Fruit fly (Drosophila melanogaster) whole organism, embryonic: Measurements from ENCODE around the gene p23.
A peak's percentile ranks its signal among the peaks of the same experiment; 100 is the strongest.

Experiments
- Abd-B ChIP-seq: fragments of 200-800 bp; sonication (Bioruptor generic); optimal IDR thresholded peaks from 2 replicates; lab custom pipeline; 2018; ENCODE audit warnings: missing biosample characterization, mild to moderate bottlenecking, missing genetic modification characterization, moderate library complexity
- CG1024 ChIP-seq: fragments of 200-800 bp; sonication (Bioruptor generic); IDR thresholded peaks from 2 replicates; pipeline ENCODE4 v1.3.6; 2022; ENCODE audit warnings: missing biosample characterization, missing genetic modification characterization
- CG10321 ChIP-seq: fragments of 200-800 bp; sonication (Bioruptor generic); IDR thresholded peaks from 2 replicates; pipeline ENCODE4 v1.3.6; 2022; ENCODE audit warnings: missing biosample characterization, missing genetic modification characterization
- CG10431 ChIP-seq: fragments of 200-800 bp; sonication (Bioruptor generic); optimal IDR thresholded peaks from 3 replicates; lab custom pipeline; 2018; ENCODE audit warnings: missing biosample characterization, mild to moderate bottlenecking, missing genetic modification characterization
- CG10959 ChIP-seq: fragments of 200-800 bp; sonication (Bioruptor generic); IDR thresholded peaks from 2 replicates; pipeline ENCODE4 v1.3.6; 2022; ENCODE audit warnings: missing biosample characterization, missing genetic modification characterization
- CG10979 ChIP-seq: fragments of 200-800 bp; sonication (Bioruptor generic); optimal IDR thresholded peaks from 2 replicates; lab custom pipeline; 2018; ENCODE audit warnings: missing biosample characterization, mild to moderate bottlenecking, missing genetic modification characterization, moderate library complexity
- CG11504 ChIP-seq: fragments of 200-800 bp; sonication (Bioruptor generic); optimal IDR thresholded peaks from 3 replicates; lab custom pipeline; 2019; ENCODE audit warnings: missing biosample characterization, mild to moderate bottlenecking, missing genetic modification characterization, moderate library complexity
- CG11560 ChIP-seq: fragments of 200-800 bp; sonication (Bioruptor generic); IDR thresholded peaks from 3 replicates; pipeline ENCODE4 v1.3.6; 2022; ENCODE audit warnings: missing biosample characterization, missing genetic modification characterization
- CG12155 ChIP-seq: fragments of 200-800 bp; sonication (Bioruptor generic); optimal IDR thresholded peaks from 3 replicates; lab custom pipeline; 2016; ENCODE audit warnings: missing biosample characterization, missing genetic modification characterization
- CG14667 ChIP-seq: fragments of 200-800 bp; sonication (Bioruptor generic); IDR thresholded peaks from 2 replicates; pipeline ENCODE4 v1.3.6; 2022; ENCODE audit warnings: missing biosample characterization, missing genetic modification characterization
- CG18011 ChIP-seq: fragments of 200-800 bp; sonication (Bioruptor generic); optimal IDR thresholded peaks from 2 replicates; lab custom pipeline; 2017; ENCODE audit warnings: missing biosample characterization, missing genetic modification characterization, mild to moderate bottlenecking, moderate library complexity, missing genotype
- CG31441 ChIP-seq: fragments of 200-800 bp; sonication (Bioruptor generic); IDR thresholded peaks from 2 replicates; pipeline ENCODE4 v1.3.6; 2022; ENCODE audit warnings: missing biosample characterization, missing genetic modification characterization
- CG34422 ChIP-seq: fragments of 200-800 bp; sonication (Bioruptor generic); IDR thresholded peaks from 3 replicates; pipeline ENCODE4 v1.3.6; 2022; ENCODE audit warnings: missing biosample characterization, missing genetic modification characterization
- CG4404 ChIP-seq: fragments of 200-800 bp; sonication (Bioruptor generic); IDR thresholded peaks from 2 replicates; pipeline ENCODE4 v1.3.6; 2022; ENCODE audit warnings: missing biosample characterization, missing genetic modification characterization
- CG4617 ChIP-seq: fragments of 200-800 bp; sonication (Bioruptor generic); optimal IDR thresholded peaks from 3 replicates; lab custom pipeline; 2016; ENCODE audit warnings: missing biosample characterization, missing genetic modification characterization, borderline replicate concordance
- CG7839 ChIP-seq: fragments of 200-800 bp; sonication (Bioruptor generic); optimal IDR thresholded peaks from 3 replicates; lab custom pipeline; 2018; ENCODE audit warnings: missing biosample characterization, mild to moderate bottlenecking, missing genetic modification characterization, moderate library complexity
- CG7963 ChIP-seq: fragments of 200-800 bp; sonication (Bioruptor generic); IDR thresholded peaks from 3 replicates; pipeline ENCODE4 v1.3.6; 2022; ENCODE audit warnings: missing biosample characterization, missing genetic modification characterization; ENCODE audit not compliant: partially characterized antibody
- CG8924 ChIP-seq: fragments of 200-800 bp; optimal IDR thresholded peaks from 3 replicates; lab custom pipeline; 2019; ENCODE audit warnings: missing biosample characterization, mild to moderate bottlenecking, missing genetic modification characterization, moderate library complexity
- CG9817 ChIP-seq: fragments of 200-800 bp; sonication (Bioruptor generic); optimal IDR thresholded peaks from 2 replicates; lab custom pipeline; 2018; ENCODE audit warnings: missing biosample characterization, mild to moderate bottlenecking, missing genetic modification characterization, moderate library complexity
- CHES-1-like ChIP-seq: fragments of 200-800 bp; sonication (Bioruptor generic); optimal IDR thresholded peaks from 2 replicates; lab custom pipeline; 2016; ENCODE audit warnings: missing biosample characterization, missing genetic modification characterization
- CTCF ChIP-seq: fragments of 200-800 bp; sonication (Bioruptor generic); optimal IDR thresholded peaks from 2 replicates; lab custom pipeline; 2017; ENCODE audit warnings: missing biosample characterization, mild to moderate bottlenecking, missing genetic modification characterization, moderate library complexity
- Chrac-16 ChIP-seq: fragments of 200-800 bp; sonication (Bioruptor generic); optimal IDR thresholded peaks from 3 replicates; lab custom pipeline; 2016; ENCODE audit warnings: missing biosample characterization, missing genetic modification characterization
- Ets65A ChIP-seq: fragments of 200-800 bp; sonication (Bioruptor generic); peaks from one replicate; lab custom pipeline; 2016; ENCODE audit warnings: missing biosample characterization, missing genetic modification characterization
- Fer1 ChIP-seq: fragments of 200-800 bp; sonication (Bioruptor generic); optimal IDR thresholded peaks from 2 replicates; lab custom pipeline; 2017; ENCODE audit warnings: missing biosample characterization, mild to moderate bottlenecking, missing genetic modification characterization
- Mad ChIP-seq: fragments of 200-800 bp; sonication (Bioruptor generic); optimal IDR thresholded peaks from 2 replicates; lab custom pipeline; 2016; ENCODE audit warnings: missing biosample characterization, missing genetic modification characterization
- Mes4 ChIP-seq: fragments of 200-800 bp; sonication (Bioruptor generic); optimal IDR thresholded peaks from 2 replicates; lab custom pipeline; 2016; ENCODE audit warnings: missing biosample characterization, missing genetic modification characterization
- NK7.1 ChIP-seq: fragments of 200-800 bp; sonication (Bioruptor generic); optimal IDR thresholded peaks from 3 replicates; lab custom pipeline; 2016; ENCODE audit warnings: missing biosample characterization, missing genetic modification characterization
- Optix ChIP-seq: fragments of 200-800 bp; sonication (Bioruptor generic); IDR thresholded peaks from 3 replicates; pipeline ENCODE4 v1.3.6; 2022; ENCODE audit warnings: missing biosample characterization, missing genetic modification characterization
- Ptx1 ChIP-seq: fragments of 200-800 bp; sonication (Bioruptor generic); IDR thresholded peaks from 2 replicates; pipeline ENCODE4 v1.3.6; 2022; ENCODE audit warnings: missing biosample characterization, missing genetic modification characterization
- Spps ChIP-seq: fragments of 200-800 bp; sonication (Bioruptor generic); optimal IDR thresholded peaks from 2 replicates; lab custom pipeline; 2018; ENCODE audit warnings: missing biosample characterization, mild to moderate bottlenecking, missing genetic modification characterization
- Stat92E ChIP-seq, 3 experiments: fragments of >200 bp in 2 of 3; fragments of 200-800 bp in 1 of 3; sonication (Bioruptor generic) in 1 of 3; optimal IDR thresholded peaks; 2 replicates each; lab custom pipeline; 2017 to 2019; ENCODE audit warnings: missing biosample characterization in 3 of 3, missing genetic modification characterization in 3 of 3, mild to moderate bottlenecking in 1 of 3, moderate library complexity in 1 of 3
- Usf ChIP-seq: fragments of 200-800 bp; sonication (Bioruptor generic); optimal IDR thresholded peaks from 2 replicates; lab custom pipeline; 2017; ENCODE audit warnings: missing genotype, missing biosample characterization, missing genetic modification characterization
- Xbp1 ChIP-seq: fragments of 200-800 bp; sonication (Bioruptor generic); optimal IDR thresholded peaks from 3 replicates; lab custom pipeline; 2016; ENCODE audit warnings: missing biosample characterization, mild to moderate bottlenecking, missing genetic modification characterization
- YL-1 ChIP-seq: fragments of 200-800 bp; sonication (Bioruptor generic); optimal IDR thresholded peaks from 3 replicates; lab custom pipeline; 2017; ENCODE audit warnings: missing biosample characterization, mild to moderate bottlenecking, missing genetic modification characterization
- bab2 ChIP-seq: fragments of 200-800 bp; sonication (Bioruptor generic); optimal IDR thresholded peaks from 2 replicates; lab custom pipeline; 2016; ENCODE audit warnings: missing biosample characterization, missing genetic modification characterization
- btn ChIP-seq: fragments of 200-800 bp; sonication (Bioruptor generic); optimal IDR thresholded peaks from 2 replicates; lab custom pipeline; 2016; ENCODE audit warnings: missing biosample characterization, missing genetic modification characterization
- chif ChIP-seq, 2 experiments: fragments of 200-800 bp; sonication (Bioruptor generic); optimal IDR thresholded peaks; 3 replicates each; lab custom pipeline; 2016; ENCODE audit warnings: missing biosample characterization in 2 of 2, missing genetic modification characterization in 2 of 2
- chn ChIP-seq: fragments of 200-800 bp; sonication (Bioruptor generic); optimal IDR thresholded peaks from 2 replicates; lab custom pipeline; 2016; ENCODE audit warnings: missing biosample characterization, missing genetic modification characterization
- dan ChIP-seq: fragments of 200-800 bp; sonication (Bioruptor generic); IDR thresholded peaks from 2 replicates; pipeline ENCODE4 v1.3.6; 2022; ENCODE audit warnings: missing biosample characterization, missing genetic modification characterization
- fd3F ChIP-seq: fragments of 200-800 bp; sonication (Bioruptor generic); optimal IDR thresholded peaks from 2 replicates; lab custom pipeline; 2018; ENCODE audit warnings: missing biosample characterization, mild to moderate bottlenecking, missing genetic modification characterization, moderate library complexity
- gsb-n ChIP-seq: fragments of 200-800 bp; sonication (Bioruptor generic); optimal IDR thresholded peaks from 3 replicates; lab custom pipeline; 2018; ENCODE audit warnings: missing biosample characterization, mild to moderate bottlenecking, missing genetic modification characterization
- inv ChIP-seq: fragments of 200-800 bp; sonication (Bioruptor generic); IDR thresholded peaks from 2 replicates; pipeline ENCODE4 v1.3.6; 2022; ENCODE audit warnings: missing biosample characterization, missing genetic modification characterization; ENCODE audit not compliant: partially characterized antibody
- kay ChIP-seq: fragments of 200-800 bp; sonication (Bioruptor generic); optimal IDR thresholded peaks from 2 replicates; lab custom pipeline; 2016; ENCODE audit warnings: missing biosample characterization, missing genetic modification characterization
- lmd ChIP-seq: fragments of 200-800 bp; sonication (Bioruptor generic); IDR thresholded peaks from 2 replicates; pipeline ENCODE4 v1.3.6; 2022; ENCODE audit warnings: missing biosample characterization, missing genetic modification characterization
- lola ChIP-seq, 3 experiments: fragments of >200 bp in 2 of 3; fragments of 200-800 bp in 1 of 3; sonication (Bioruptor generic) in 1 of 3; optimal IDR thresholded peaks; 2 replicates each; lab custom pipeline; 2017 to 2019; ENCODE audit warnings: missing biosample characterization in 3 of 3, missing genetic modification characterization in 3 of 3, mild to moderate bottlenecking in 1 of 3, moderate library complexity in 1 of 3
- maf-S ChIP-seq: fragments of 200-800 bp; sonication (Bioruptor generic); optimal IDR thresholded peaks from 2 replicates; lab custom pipeline; 2016; ENCODE audit warnings: missing biosample characterization, missing genetic modification characterization
- nom ChIP-seq: fragments of 200-800 bp; sonication (Bioruptor generic); optimal IDR thresholded peaks from 2 replicates; lab custom pipeline; 2017; ENCODE audit warnings: missing biosample characterization, missing genetic modification characterization, mild to moderate bottlenecking, moderate library complexity, missing genetic modification reagents
- sens-2 ChIP-seq: fragments of 200-800 bp; sonication (Bioruptor generic); IDR thresholded peaks from 2 replicates; pipeline ENCODE4 v1.3.6; 2022; ENCODE audit warnings: missing biosample characterization, missing genetic modification characterization
- slou ChIP-seq: fragments of 200-800 bp; sonication (Bioruptor generic); optimal IDR thresholded peaks from 3 replicates; lab custom pipeline; 2016; ENCODE audit warnings: missing biosample characterization, missing genetic modification characterization
- sug ChIP-seq: fragments of 200-800 bp; optimal IDR thresholded peaks from 2 replicates; lab custom pipeline; 2019; ENCODE audit warnings: missing biosample characterization, mild to moderate bottlenecking, missing genetic modification characterization, moderate library complexity
- toy ChIP-seq: fragments of 200-800 bp; sonication (Bioruptor generic); IDR thresholded peaks from 2 replicates; pipeline ENCODE4 v1.3.6; 2022; ENCODE audit warnings: missing biosample characterization, missing genetic modification characterization
- vfl ChIP-seq: fragments of 200-800 bp; sonication (Bioruptor generic); optimal IDR thresholded peaks from 2 replicates; lab custom pipeline; 2016; ENCODE audit warnings: missing biosample characterization, missing genetic modification characterization
- vvl ChIP-seq: fragments of 200-800 bp; sonication (Bioruptor generic); IDR thresholded peaks from 2 replicates; pipeline ENCODE4 v1.3.6; 2022; ENCODE audit warnings: missing biosample characterization, missing genetic modification characterization

p23 gene

DNA sequence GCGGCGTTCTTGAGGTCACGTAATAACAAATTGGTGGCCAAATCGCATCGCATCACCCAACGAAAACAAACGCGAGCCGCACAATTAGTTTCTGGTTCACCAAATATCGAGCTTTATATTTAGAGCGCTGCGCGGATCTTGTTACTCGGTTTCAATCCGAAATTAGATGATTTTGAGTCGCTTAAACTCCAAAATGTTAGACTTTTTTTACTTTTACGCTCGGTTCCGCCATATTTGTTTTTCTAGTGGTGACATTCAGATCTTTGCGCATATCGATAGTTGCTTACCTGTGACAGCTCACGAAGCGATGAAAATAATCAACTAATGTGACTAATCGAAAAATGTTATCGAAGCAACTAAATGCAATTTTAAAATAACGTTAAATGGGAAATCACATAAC is 40.4 kb upstream of the p23 start, which contains the start of gene Scm (continued):
- TF ChIP-seq CG12155 (GFP tag; lab: Kevin White, UChicago) (no peak), CG10431 (GFP tag; lab: Kevin White, UChicago) (no peak), vfl (GFP tag; lab: Kevin White, UChicago) (no peak), dan (GFP tag; lab: Robert Waterston, UW) (no peak), Ets65A (GFP tag; lab: Kevin White, UChicago) (no peak), CHES-1-like (GFP tag; lab: Kevin White, UChicago) (peak; percentile 65), Mad (GFP tag; lab: Kevin White, UChicago) (no peak), CG34422 (no peak), nom (GFP tag; lab: Kevin White, UChicago) (no peak), YL-1 (GFP tag; lab: Kevin White, UChicago) (peak; percentile 94), vvl (GFP tag; lab: Robert Waterston, UW) (no peak), chn (GFP tag; lab: Kevin White, UChicago) (no peak), Mes4 (GFP tag; lab: Kevin White, UChicago) (no peak), CG7839 (tag; lab: Kevin White, UChicago) (no peak), CTCF (GFP tag; lab: Kevin White, UChicago) (no peak), CG18011 (no peak), Ptx1 (GFP tag; lab: Robert Waterston, UW) (no peak), CG4404 (GFP tag; lab: Robert Waterston, UW) (no peak), CG7963 (GFP tag; lab: Robert Waterston, UW) (peak; percentile 93), sens-2 (no peak), CG10321 (GFP tag; lab: Robert Waterston, UW) (no peak), Abd-B (no peak), Spps (tag; lab: Kevin White, UChicago) (no peak), CG31441 (GFP tag; lab: Robert Waterston, UW) (no peak), chif (GFP tag; optimal IDR thresholded peaks at IDR 0.05; lab: Kevin White, UChicago) (no peak), slou (no peak), lola (GFP tag; optimal IDR thresholded peaks at IDR 0.05; lab: Kevin White, UChicago) (no peak), CG1024 (GFP tag; lab: Robert Waterston, UW) (no peak), CG8924 (peak; percentile 39), CG11504 (peak; percentile 57), CG14667 (GFP tag; lab: Robert Waterston, UW) (no peak), gsb-n (tag; lab: Kevin White, UChicago) (peak; percentile 46), CG11560 (tag; lab: Robert Waterston, UW) (no peak), lmd (GFP tag; lab: Robert Waterston, UW) (no peak), Usf (no peak), kay (GFP tag; lab: Kevin White, UChicago) (no peak), toy (no peak), fd3F (GFP tag; lab: Kevin White, UChicago) (no peak), CG9817 (no peak), sug (peak; percentile 26), bab2 (GFP tag; lab: Kevin White, UChicago) (no peak), Fer1 (peak; percentile 39), CG4617 (GFP tag; lab: Kevin White, UChicago) (peak; percentile 74), Optix (GFP tag; lab: Robert Waterston, UW) (no peak), Xbp1 (GFP tag; lab: Kevin White, UChicago) (peak; percentile 19), maf-S (GFP tag; lab: Kevin White, UChicago) (no peak), CG10979 (tag; lab: Kevin White, UChicago) (no peak), Chrac-16 (GFP tag; lab: Kevin White, UChicago) (no peak), inv (GFP tag; lab: Robert Waterston, UW) (peak; percentile 80), Stat92E (GFP tag; optimal IDR thresholded peaks at IDR 0.05; lab: Kevin White, UChicago) (peak in 1 of 3 experiments; percentile 11), CG10959 (GFP tag; lab: Robert Waterston, UW) (no peak), btn (GFP tag; lab: Kevin White, UChicago) (no peak), NK7.1 (GFP tag; lab: Kevin White, UChicago) (no peak)
